Fruit fly (Drosophila melanogaster) Kc167 (cell line): ENCODE data around the gene cass.

Experiments
- Myc ChIP-seq: fragments of >200 bp; optimal IDR thresholded peaks from 2 replicates; lab custom pipeline; 2017; ENCODE audit warnings: missing external identifiers
- Sin3A ChIP-seq: fragments of >200 bp; optimal IDR thresholded peaks from 2 replicates; lab custom pipeline; 2018; ENCODE audit warnings: missing external identifiers
- h ChIP-seq: fragments of >200 bp; optimal IDR thresholded peaks from 3 replicates; lab custom pipeline; 2018; ENCODE audit warnings: missing external identifiers
- psq ChIP-seq: fragments of >200 bp; optimal IDR thresholded peaks from 2 replicates; lab custom pipeline; 2017; ENCODE audit warnings: missing external identifiers

dm6 chr2L:17471524-17471923 is 6.2 kb downstream of the cass start, which contains the start of gene Sgt:
- TF ChIP-seq h (lab: Kevin White, UChicago) (no peak), psq (lab: Kevin White, UChicago) (no peak), Myc (no peak), Sin3A (lab: Kevin White, UChicago) (no peak)
